Worm (Caenorhabditis elegans) whole organism, early embryonic: Measurements from ENCODE around the gene T28H10.2.

ENCODE experiments used
- B0310.2 ChIP-seq: sonication (generic microtip); optimal IDR thresholded peaks from 2 replicates; lab custom pipeline; 2016; ENCODE audit warnings: mild to moderate bottlenecking, missing genetic modification characterization, missing compliant biosample characterization
- F13C5.2 ChIP-seq: sonication (generic microtip); optimal IDR thresholded peaks from 2 replicates; lab custom pipeline; 2017; ENCODE audit warnings: mild to moderate bottlenecking, missing genetic modification characterization, inconsistent platforms, missing compliant biosample characterization
- aly-1 ChIP-seq: sonication (generic microtip); optimal IDR thresholded peaks from 2 replicates; lab custom pipeline; 2016; ENCODE audit warnings: missing genetic modification characterization, missing compliant biosample characterization
- ama-1 ChIP-seq: fragments of 150-350 bp; optimal IDR thresholded peaks from 2 replicates; lab custom pipeline; 2014
- ceh-13 ChIP-seq: fragments of 200-800 bp; sonication (Bioruptor generic); optimal IDR thresholded peaks from 2 replicates; lab custom pipeline; 2018; ENCODE audit warnings: mild to moderate bottlenecking, missing genetic modification characterization, missing compliant biosample characterization
- ceh-36 ChIP-seq: sonication (generic microtip); optimal IDR thresholded peaks from 2 replicates; lab custom pipeline; 2016; ENCODE audit warnings: missing genetic modification characterization, inconsistent platforms, missing compliant biosample characterization
- ets-7 ChIP-seq: sonication (generic microtip); optimal IDR thresholded peaks from 2 replicates; lab custom pipeline; 2016; ENCODE audit warnings: missing genotype, missing genetic modification characterization, missing compliant biosample characterization
- flt-1 ChIP-seq: fragments of 200-800 bp; sonication (Bioruptor generic); IDR thresholded peaks from 2 replicates; pipeline ENCODE4 v1.3.6; 2022; ENCODE audit warnings: missing genetic modification characterization, missing compliant biosample characterization
- hmbx-1 ChIP-seq: sonication (generic microtip); optimal IDR thresholded peaks from 2 replicates; lab custom pipeline; 2016; ENCODE audit warnings: mild to moderate bottlenecking, missing genetic modification characterization, missing compliant biosample characterization
- hmg-4 ChIP-seq: fragments of 200-800 bp; sonication (Bioruptor generic); optimal IDR thresholded peaks from 2 replicates; lab custom pipeline; 2018; ENCODE audit warnings: mild to moderate bottlenecking, missing genetic modification characterization, missing compliant biosample characterization
- hnd-1 ChIP-seq: sonication (generic microtip); optimal IDR thresholded peaks from 2 replicates; lab custom pipeline; 2016; ENCODE audit warnings: missing genetic modification characterization, missing compliant biosample characterization
- pes-1 ChIP-seq: fragments of 200-800 bp; sonication (Bioruptor generic); IDR thresholded peaks from 2 replicates; pipeline ENCODE4 v1.3.6; 2022; ENCODE audit warnings: missing genetic modification reagents, missing genetic modification characterization, missing compliant biosample characterization
- scrt-1 ChIP-seq: fragments of 200-800 bp; sonication (Bioruptor generic); IDR thresholded peaks from 2 replicates; pipeline ENCODE4 v1.3.6; 2022; ENCODE audit warnings: missing genetic modification characterization, missing compliant biosample characterization
- sea-1 ChIP-seq: fragments of 200-800 bp; sonication (Bioruptor generic); conservative IDR thresholded peaks from 2 replicates; pipeline ENCODE4 v1.3.6; 2022; ENCODE audit warnings: missing genetic modification characterization, missing compliant biosample characterization
- tbx-11 ChIP-seq: fragments of 200-800 bp; sonication (Bioruptor generic); IDR thresholded peaks from 2 replicates; pipeline ENCODE4 v1.3.6; 2022; ENCODE audit warnings: missing genetic modification characterization, missing compliant biosample characterization
- tbx-37 ChIP-seq: fragments of 200-800 bp; sonication (Bioruptor generic); conservative IDR thresholded peaks from 2 replicates; pipeline ENCODE4 v1.3.6; 2022; ENCODE audit warnings: missing genetic modification reagents, missing genetic modification characterization, missing compliant biosample characterization
- tra-4 ChIP-seq: sonication (generic microtip); optimal IDR thresholded peaks from 2 replicates; lab custom pipeline; 2017; ENCODE audit warnings: missing genetic modification characterization, missing compliant biosample characterization

Gene T28H10.2

DNA sequence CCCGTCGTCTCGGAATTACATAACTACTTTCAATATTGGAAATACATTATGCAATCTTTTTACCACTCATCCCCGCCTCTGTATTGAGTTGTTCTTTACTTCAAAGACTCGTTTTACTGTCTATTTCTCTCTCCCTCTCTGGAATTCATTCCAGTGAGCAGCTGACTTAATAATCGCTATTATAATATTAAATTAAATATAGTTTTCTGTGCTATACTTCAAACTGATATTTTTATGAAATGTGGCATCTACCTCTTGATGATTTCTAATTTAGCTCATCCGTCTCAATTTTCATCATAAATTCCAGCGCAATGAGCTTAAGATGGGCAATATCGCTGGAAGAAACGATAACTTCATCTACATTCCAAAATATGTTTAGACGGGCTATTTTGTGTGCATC is 9.3 kb downstream of the T28H10.2 start, which contains the start of gene T28H10.1:
TSS of gene T28H10.1 (plus strand) at position 301 of the 400 bp plus-strand sequence.
- TF ChIP-seq F13C5.2 (tag; lab: Kevin White, UChicago) = no peak
- TF ChIP-seq tra-4 (tag; lab: Kevin White, UChicago) = no peak
- TF ChIP-seq ceh-36 (tag; lab: Kevin White, UChicago) = no peak
- no peak for TF ChIP-seq scrt-1 (GFP tag; lab: Robert Waterston, UW)
- TF ChIP-seq B0310.2 (tag; lab: Kevin White, UChicago) = no peak
- no peak for TF ChIP-seq hnd-1 (tag; lab: Kevin White, UChicago)
- no peak for TF ChIP-seq tbx-11 (GFP tag; lab: Robert Waterston, UW)
- TF ChIP-seq flt-1 (GFP tag; lab: Robert Waterston, UW) = no peak
- no peak for TF ChIP-seq ama-1
- TF ChIP-seq hmg-4 = no peak
- TF ChIP-seq ceh-13 (GFP tag; lab: Kevin White, UChicago) = no peak
- TF ChIP-seq tbx-37 (GFP tag; lab: Robert Waterston, UW) = no peak
- TF ChIP-seq ets-7 (tag; lab: Kevin White, UChicago) = no peak
- no peak for TF ChIP-seq pes-1 (GFP tag; lab: Robert Waterston, UW)
- TF ChIP-seq aly-1 (tag; lab: Kevin White, UChicago) = no peak
- TF ChIP-seq hmbx-1 (tag; lab: Kevin White, UChicago) = no peak
- TF ChIP-seq sea-1 (GFP tag; lab: Robert Waterston, UW) = no peak

DNA sequence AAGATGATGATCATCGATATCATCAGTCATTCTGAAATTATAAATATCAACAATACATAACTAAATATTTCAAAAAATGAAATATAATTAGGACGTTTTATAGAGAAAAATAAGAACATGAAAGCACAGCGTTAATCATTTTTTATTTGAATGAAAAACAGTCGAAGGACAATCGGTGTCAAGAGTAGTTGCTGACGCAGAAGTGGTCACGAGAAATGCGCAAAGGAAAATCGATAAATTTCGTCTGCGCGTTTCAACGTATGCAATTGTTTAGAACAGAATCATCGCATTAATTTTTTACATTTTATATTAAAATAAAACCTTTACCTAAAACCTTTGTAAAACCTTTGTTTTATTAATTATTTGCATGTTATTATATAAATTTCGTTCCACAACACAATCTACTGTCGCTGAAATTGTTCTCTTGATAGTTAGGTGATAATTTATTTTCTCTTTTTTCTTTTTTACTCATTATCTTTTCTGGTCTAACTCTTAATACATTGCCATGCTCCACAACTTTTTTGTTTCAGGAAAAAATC is 15.0 kb downstream of the T28H10.2 start, which contains the start of the genes W04D2.4 and rbm-25:
TSS of gene W04D2.4 (minus strand) at position 31 of the 539 bp plus-strand sequence.
TSS of gene rbm-25 (plus strand) at position 489 of the 539 bp plus-strand sequence.
- TF ChIP-seq hnd-1 (tag; lab: Kevin White, UChicago) = no peak
- peak; percentile 53 for TF ChIP-seq F13C5.2 (tag; lab: Kevin White, UChicago)

DNA sequence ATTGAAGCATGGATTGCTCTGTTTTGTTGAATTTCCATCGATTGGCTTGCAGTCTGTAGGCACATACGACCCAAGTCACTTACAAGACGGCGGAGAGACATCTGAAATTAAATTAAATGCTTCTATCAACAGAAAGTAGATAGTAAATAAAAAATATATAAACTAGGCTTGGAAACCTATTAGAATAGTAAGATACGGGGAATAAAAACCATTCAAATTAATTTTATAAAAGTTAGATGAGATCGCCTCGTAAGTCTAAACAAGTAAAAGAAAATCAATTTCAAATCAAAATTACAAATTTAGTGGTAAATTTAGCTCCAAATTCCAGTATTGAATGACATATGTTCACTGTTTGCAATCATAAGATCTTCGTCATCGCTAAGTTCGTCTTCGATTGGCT is 18.2 kb downstream of the T28H10.2 start, which contains the start of gene mrps-11:
TSS of gene mrps-11 (minus strand) at position 101 of the 400 bp plus-strand sequence.
- no peak for TF ChIP-seq tbx-37 (GFP tag; lab: Robert Waterston, UW)
- TF ChIP-seq hnd-1 (tag; lab: Kevin White, UChicago) = no peak
- no peak for TF ChIP-seq ets-7 (tag; lab: Kevin White, UChicago)

DNA sequence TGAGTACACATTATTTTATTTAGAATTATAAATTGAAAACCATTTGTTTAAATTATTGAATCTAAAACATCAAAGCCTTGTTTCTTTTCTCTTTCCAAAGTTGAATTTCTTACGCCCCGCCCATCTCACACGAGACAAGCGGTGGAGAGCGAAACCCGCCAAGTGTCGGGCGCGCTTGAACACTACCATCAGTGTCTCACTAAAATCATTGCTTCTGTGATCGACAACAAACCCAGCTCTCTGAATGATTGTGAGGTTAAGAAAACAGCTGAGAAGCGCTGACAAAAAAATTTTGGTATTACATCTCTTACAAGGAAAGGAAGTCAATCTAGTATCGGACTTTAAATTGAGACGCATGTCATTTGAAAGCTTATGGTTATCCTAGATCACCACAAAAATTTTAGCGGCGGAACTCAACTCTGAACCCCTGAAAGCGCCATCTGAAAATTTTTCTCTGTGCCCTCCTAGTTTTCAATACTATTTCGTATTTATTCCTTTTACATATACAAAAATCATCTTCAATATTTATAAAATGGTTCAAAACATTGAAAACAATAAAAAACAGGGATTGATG is 21.6 kb downstream of the T28H10.2 start:
- TF ChIP-seq tbx-37 (GFP tag; lab: Robert Waterston, UW) = 0 out of 2 replicates have a peak, but pooled peaks have one; percentile 9
- TF ChIP-seq ama-1 = no peak
- no peak for TF ChIP-seq ceh-36 (tag; lab: Kevin White, UChicago)
- TF ChIP-seq hmbx-1 (tag; lab: Kevin White, UChicago) = no peak
- no peak for TF ChIP-seq ceh-13 (GFP tag; lab: Kevin White, UChicago)
- TF ChIP-seq ets-7 (tag; lab: Kevin White, UChicago) = no peak
- no peak for TF ChIP-seq aly-1 (tag; lab: Kevin White, UChicago)

DNA sequence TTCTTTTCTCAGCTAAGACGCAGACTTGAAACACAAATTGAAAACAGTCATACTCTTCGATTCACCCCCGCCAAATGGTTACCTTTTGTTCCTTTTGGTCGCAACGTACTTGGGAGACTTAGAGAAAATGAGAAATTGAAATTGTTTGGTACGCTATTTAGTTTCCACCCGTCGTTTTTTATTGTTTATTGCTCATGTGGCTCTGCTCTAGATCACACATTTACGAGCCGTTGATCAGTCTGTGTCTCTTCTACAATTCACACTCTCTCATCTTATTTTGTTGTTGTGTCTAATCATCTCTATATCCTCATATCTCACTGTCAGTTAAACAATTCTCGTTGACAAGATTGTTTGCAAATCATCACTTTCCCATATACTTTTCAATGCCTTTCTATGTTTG is 24.7 kb downstream of the T28H10.2 start:
- TF ChIP-seq tra-4 (tag; lab: Kevin White, UChicago) = no peak
- TF ChIP-seq ama-1 = no peak
- TF ChIP-seq sea-1 (GFP tag; lab: Robert Waterston, UW) = no peak
- TF ChIP-seq hnd-1 (tag; lab: Kevin White, UChicago) = no peak
- no peak for TF ChIP-seq ets-7 (tag; lab: Kevin White, UChicago)
- no peak for TF ChIP-seq hmbx-1 (tag; lab: Kevin White, UChicago)
- no peak for TF ChIP-seq tbx-11 (GFP tag; lab: Robert Waterston, UW)
- TF ChIP-seq flt-1 (GFP tag; lab: Robert Waterston, UW) = no peak
- TF ChIP-seq ceh-36 (tag; lab: Kevin White, UChicago) = no peak
- no peak for TF ChIP-seq ceh-13 (GFP tag; lab: Kevin White, UChicago)
- no peak for TF ChIP-seq F13C5.2 (tag; lab: Kevin White, UChicago)
- TF ChIP-seq tbx-37 (GFP tag; lab: Robert Waterston, UW) = no peak
- no peak for TF ChIP-seq hmg-4
- TF ChIP-seq pes-1 (GFP tag; lab: Robert Waterston, UW) = no peak
- TF ChIP-seq scrt-1 (GFP tag; lab: Robert Waterston, UW) = no peak
- no peak for TF ChIP-seq aly-1 (tag; lab: Kevin White, UChicago)
- TF ChIP-seq B0310.2 (tag; lab: Kevin White, UChicago) = no peak

DNA sequence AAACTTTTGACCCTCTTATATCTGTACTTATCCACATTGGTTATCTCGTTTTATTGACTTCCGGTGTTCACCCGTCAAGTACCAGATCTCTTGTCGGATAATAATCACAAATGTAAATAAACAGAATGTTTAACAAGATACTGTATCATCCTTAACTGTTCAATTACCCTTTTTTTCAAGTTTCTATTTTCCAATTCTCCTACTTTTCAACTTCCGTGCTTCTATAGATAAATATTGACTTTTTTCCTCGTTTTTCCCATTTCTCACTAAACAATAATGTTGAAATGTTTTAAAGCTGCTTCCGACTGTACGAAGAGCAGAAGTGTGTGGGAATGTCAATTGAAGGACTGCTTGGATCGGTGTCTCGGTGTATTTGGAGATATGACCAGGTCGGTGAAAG is 25.8 kb downstream of the T28H10.2 start, which contains the start of gene inx-11:
TSS of gene inx-11 (plus strand) at position 301 of the 400 bp plus-strand sequence.
- no peak for TF ChIP-seq hmg-4
- TF ChIP-seq tbx-11 (GFP tag; lab: Robert Waterston, UW) = no peak
- no peak for TF ChIP-seq F13C5.2 (tag; lab: Kevin White, UChicago)
- no peak for TF ChIP-seq ama-1

DNA sequence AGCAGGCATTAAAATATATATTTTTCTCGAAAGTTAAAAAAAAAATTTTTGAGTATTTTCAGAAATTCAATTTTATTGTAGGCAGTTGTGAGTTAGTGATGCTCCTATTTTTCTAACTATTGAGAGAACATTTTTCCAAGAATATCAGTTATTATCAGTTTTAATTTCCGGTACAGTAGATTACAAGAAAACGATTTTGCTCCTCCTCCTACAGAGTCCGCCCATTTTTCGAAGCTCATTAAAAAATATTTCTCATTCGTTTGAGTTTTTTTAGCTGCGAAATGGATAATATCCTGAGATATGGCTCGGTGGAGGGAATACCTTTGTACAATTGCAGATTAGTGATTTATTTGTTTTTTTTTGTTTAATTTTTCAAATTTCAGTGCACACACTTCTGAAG is 28.2 kb downstream of the T28H10.2 start, which contains the start of gene srt-39:
TSS of gene srt-39 (plus strand) at position 301 of the 400 bp plus-strand sequence.
- no peak for TF ChIP-seq flt-1 (GFP tag; lab: Robert Waterston, UW)
- no peak for TF ChIP-seq hnd-1 (tag; lab: Kevin White, UChicago)
- TF ChIP-seq tbx-11 (GFP tag; lab: Robert Waterston, UW) = no peak
- no peak for TF ChIP-seq tbx-37 (GFP tag; lab: Robert Waterston, UW)
- no peak for TF ChIP-seq scrt-1 (GFP tag; lab: Robert Waterston, UW)
- no peak for TF ChIP-seq aly-1 (tag; lab: Kevin White, UChicago)
- TF ChIP-seq F13C5.2 (tag; lab: Kevin White, UChicago) = no peak
- TF ChIP-seq sea-1 (GFP tag; lab: Robert Waterston, UW) = no peak
- TF ChIP-seq tra-4 (tag; lab: Kevin White, UChicago) = no peak
- no peak for TF ChIP-seq ama-1
